Worm (Caenorhabditis elegans): ENCODE measurements around the gene tag-342.
A peak's percentile ranks its signal among the peaks of the same experiment; 100 is the strongest.

DNA sequence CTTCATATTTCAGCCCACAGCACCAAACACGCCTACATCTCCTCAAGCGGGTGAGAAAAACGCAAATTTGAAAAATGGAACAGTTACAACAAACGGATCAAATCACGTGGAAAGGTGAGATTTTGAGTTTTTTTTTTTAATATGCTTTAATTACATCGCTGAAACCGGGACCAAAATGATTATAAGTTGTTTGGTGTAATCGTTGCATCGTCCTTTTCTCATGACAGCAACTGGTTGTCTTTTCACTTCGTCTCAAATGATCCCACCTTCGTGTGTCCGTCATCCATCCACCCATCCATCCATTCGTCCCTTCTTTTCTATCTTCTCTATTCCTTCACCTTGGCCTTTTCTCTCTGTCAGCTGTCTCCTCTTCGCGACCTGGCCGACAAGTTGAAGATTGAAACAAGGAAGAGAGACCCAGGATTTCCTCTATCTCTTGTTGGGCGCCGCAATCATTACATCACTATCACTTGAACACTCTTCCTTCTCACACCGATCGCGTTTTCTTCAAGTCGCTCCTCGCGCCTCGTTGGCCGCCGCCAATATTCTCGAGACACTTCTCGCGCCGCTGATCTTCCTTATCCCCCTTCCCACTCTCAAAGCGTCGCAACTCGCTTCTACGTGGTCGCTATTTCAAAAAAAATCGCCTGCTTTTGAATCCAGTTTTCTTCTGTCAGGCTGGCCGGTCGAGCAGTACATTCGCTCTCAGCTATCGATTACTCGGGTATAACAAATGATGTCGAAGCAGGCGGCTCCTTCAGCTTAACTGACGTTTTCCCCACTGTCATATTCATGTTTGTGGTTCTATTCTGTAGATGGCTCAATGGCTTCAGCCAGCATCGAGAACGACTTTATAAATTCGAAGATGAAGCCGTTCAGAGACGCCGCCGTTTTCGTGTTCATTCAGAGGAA is 10.5 kb upstream of the tag-342 start:
- no peak for TF ChIP-seq ham-2 (GFP tag; optimal IDR thresholded peaks at IDR 0.05)
- no peak for TF ChIP-seq blmp-1 (tag; optimal IDR thresholded peaks at IDR 0.05)
- no peak for TF ChIP-seq cnd-1 (tag; optimal IDR thresholded peaks at IDR 0.05)
- TF ChIP-seq ceh-39 (tag; optimal IDR thresholded peaks at IDR 0.05), result no peak
- no peak for TF ChIP-seq snpc-4 (tag; optimal IDR thresholded peaks at IDR 0.05)
- no peak for TF ChIP-seq ces-1 (GFP tag; optimal IDR thresholded peaks at IDR 0.05)
- TF ChIP-seq drap-1 (GFP tag; optimal IDR thresholded peaks at IDR 0.05), result no peak
- TF ChIP-seq unc-62 (GFP tag; optimal IDR thresholded peaks at IDR 0.05), result peak; percentile 89
- no peak for TF ChIP-seq nhr-28 (tag; optimal IDR thresholded peaks at IDR 0.05)
- peak; percentile 88 for TF ChIP-seq hlh-1 (tag; optimal IDR thresholded peaks at IDR 0.05)
- no peak for TF ChIP-seq nhr-237 (tag; optimal IDR thresholded peaks at IDR 0.05)
- TF ChIP-seq ztf-11 (tag; optimal IDR thresholded peaks at IDR 0.05), result no peak
- no peak for TF ChIP-seq pha-4 (tag; optimal IDR thresholded peaks at IDR 0.05)
- no peak for TF ChIP-seq nhr-76 (tag; optimal IDR thresholded peaks at IDR 0.05)
